Worm (Caenorhabditis elegans): ENCODE results near the gene lin-40.

lin-40 gene

ce11 chrV:3704688-3705087 lies at the start of gene lin-40:
lin-40 (plus strand) TSS chrV:3704988.
- no peak for TF ChIP-seq nhr-76 (tag; optimal IDR thresholded peaks at IDR 0.05)
- no peak for TF ChIP-seq ceh-90 (tag; optimal IDR thresholded peaks at IDR 0.05)
- no peak for TF ChIP-seq aly-2 (tag; optimal IDR thresholded peaks at IDR 0.05)
- no peak for TF ChIP-seq grh-1 (GFP tag; IDR thresholded peaks at IDR 0.05)
- TF ChIP-seq hlh-4 (tag; optimal IDR thresholded peaks at IDR 0.05), result no peak
- no peak for TF ChIP-seq efl-1 (optimal IDR thresholded peaks at IDR 0.05)
- TF ChIP-seq efl-1 (GFP tag; optimal IDR thresholded peaks at IDR 0.05 in 1 of 2), result peak in 1 of 2 experiments; percentile 87
- TF ChIP-seq dsc-1 (tag; optimal IDR thresholded peaks at IDR 0.05), result no peak

ce11 chrV:3659472-3659871 lies 45.3 kb upstream of the lin-40 start, which contains the start of gene acr-23:
acr-23 (minus strand) TSS chrV:3659572.
- no peak for TF ChIP-seq ztf-11 (tag; optimal IDR thresholded peaks at IDR 0.05)
- TF ChIP-seq nhr-85 (tag), result no peak
- no peak for TF ChIP-seq ceh-88 (GFP tag; IDR thresholded peaks at IDR 0.05)
- TF ChIP-seq pax-3 (tag; optimal IDR thresholded peaks at IDR 0.05), result no peak
- no peak for TF ChIP-seq xbp-1 (tag; optimal IDR thresholded peaks at IDR 0.05)
- no peak for TF ChIP-seq fos-1 (tag; optimal IDR thresholded peaks at IDR 0.05)
- TF ChIP-seq ces-1 (GFP tag; optimal IDR thresholded peaks at IDR 0.05), result no peak
- TF ChIP-seq egl-13 (tag; optimal IDR thresholded peaks at IDR 0.05), result no peak
- TF ChIP-seq lin-13 (GFP tag; optimal IDR thresholded peaks at IDR 0.05), result no peak
- TF ChIP-seq unc-130 (tag; optimal IDR thresholded peaks at IDR 0.05), result no peak
- no peak for TF ChIP-seq nhr-20 (tag; optimal IDR thresholded peaks at IDR 0.05)
- TF ChIP-seq alr-1 (tag; optimal IDR thresholded peaks at IDR 0.05; ENCODE audit: borderline replicate concordance), result no peak
- no peak for TF ChIP-seq fkh-10 (GFP tag; optimal IDR thresholded peaks at IDR 0.05)
- no peak for TF ChIP-seq mep-1 (tag; optimal IDR thresholded peaks at IDR 0.05)
- no peak for TF ChIP-seq ceh-82 (tag; optimal IDR thresholded peaks at IDR 0.05)
- no peak for TF ChIP-seq hlh-17 (GFP tag; optimal IDR thresholded peaks at IDR 0.05; ENCODE audit: borderline replicate concordance)
- TF ChIP-seq hpl-2 (GFP tag; optimal IDR thresholded peaks at IDR 0.05), result no peak
- no peak for TF ChIP-seq skn-1 (tag; optimal IDR thresholded peaks at IDR 0.05)
- no peak for TF ChIP-seq elt-3 (tag; optimal IDR thresholded peaks at IDR 0.05)

ce11 chrV:3666887-3667286 lies 37.9 kb upstream of the lin-40 start, which contains the start of gene str-113:
str-113 (minus strand) TSS chrV:3666987.
- TF ChIP-seq egl-13 (tag; optimal IDR thresholded peaks at IDR 0.05) (no peak), lin-39 (tag; optimal IDR thresholded peaks at IDR 0.05) (no peak), blmp-1 (tag; optimal IDR thresholded peaks at IDR 0.05) (no peak), aha-1 (tag; optimal IDR thresholded peaks at IDR 0.05) (no peak), ceh-88 (GFP tag; IDR thresholded peaks at IDR 0.05) (no peak), unc-130 (tag; optimal IDR thresholded peaks at IDR 0.05) (no peak), lsy-2 (tag; optimal IDR thresholded peaks at IDR 0.05) (no peak), alr-1 (tag; optimal IDR thresholded peaks at IDR 0.05; ENCODE audit: borderline replicate concordance) (no peak)

ce11 chrV:3668464-3668863 lies 36.3 kb upstream of the lin-40 start, which contains the start of gene Y39H10B.2:
Y39H10B.2 (plus strand) TSS chrV:3668764.
- TF ChIP-seq lir-3 (tag; optimal IDR thresholded peaks at IDR 0.05; ENCODE audit: poor library complexity) (no peak), blmp-1 (tag; optimal IDR thresholded peaks at IDR 0.05) (no peak), sup-37 (GFP tag; optimal IDR thresholded peaks at IDR 0.05) (no peak), ets-5 (GFP tag; IDR thresholded peaks at IDR 0.05) (no peak), sox-4 (tag; optimal IDR thresholded peaks at IDR 0.05) (no peak), irx-1 (tag; optimal IDR thresholded peaks at IDR 0.05) (no peak), unc-98 (GFP tag; IDR thresholded peaks at IDR 0.05) (no peak), nhr-77 (tag; optimal IDR thresholded peaks at IDR 0.05) (no peak), fkh-8 (tag; optimal IDR thresholded peaks at IDR 0.05) (no peak), fos-1 (tag; optimal IDR thresholded peaks at IDR 0.05) (no peak), mdl-1 (tag; optimal IDR thresholded peaks at IDR 0.05) (no peak), mef-2 (tag; optimal IDR thresholded peaks at IDR 0.05) (no peak), unc-86 (tag; optimal IDR thresholded peaks at IDR 0.05) (no peak), snpc-4 (tag; optimal IDR thresholded peaks at IDR 0.05) (no peak), nhr-90 (tag; optimal IDR thresholded peaks at IDR 0.05; ENCODE audit: poor library complexity) (no peak), isw-1 (GFP tag; IDR thresholded peaks at IDR 0.05) (no peak), unc-30 (tag; optimal IDR thresholded peaks at IDR 0.05) (no peak), nhr-84 (tag; optimal IDR thresholded peaks at IDR 0.05) (no peak), hlh-17 (GFP tag; optimal IDR thresholded peaks at IDR 0.05; ENCODE audit: borderline replicate concordance) (no peak), C16A3.4 (tag; optimal IDR thresholded peaks at IDR 0.05) (no peak)
